Fruit fly (Drosophila melanogaster): ENCODE data around the gene CG14260.
A peak's percentile ranks its signal among the peaks of the same experiment; 100 is the strongest.

The CG14260 gene

DNA sequence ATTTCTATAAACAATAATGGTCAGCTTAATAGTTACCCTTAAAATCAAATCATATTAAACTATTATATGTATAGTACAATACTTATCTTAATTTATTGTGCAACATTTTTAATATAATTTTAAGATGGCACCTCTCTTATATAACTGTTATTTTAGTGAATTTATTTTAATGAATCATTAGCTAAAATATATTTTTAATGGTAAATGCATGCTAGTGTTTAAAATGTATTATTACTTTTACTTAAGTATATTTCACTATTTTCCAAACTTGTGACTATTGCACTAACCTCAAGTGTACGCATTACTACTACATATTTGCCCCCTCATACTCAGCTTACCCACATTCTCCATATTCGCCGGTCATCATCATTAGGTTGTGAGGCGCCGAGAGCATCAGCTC, 19.0 kb upstream of the CG14260 start (continued):
- no peak for TF ChIP-seq Ada2b (GFP tag; IDR thresholded peaks at IDR 0.05)
- TF ChIP-seq gsb (GFP tag; IDR thresholded peaks at IDR 0.05) = no peak
- no peak for TF ChIP-seq insv (GFP tag; optimal IDR thresholded peaks at IDR 0.05)
- peak; percentile 21 for TF ChIP-seq Fer2 (tag; optimal IDR thresholded peaks at IDR 0.05)
- TF ChIP-seq br (optimal IDR thresholded peaks at IDR 0.05) = no peak
- TF ChIP-seq CG12744 (GFP tag; optimal IDR thresholded peaks at IDR 0.05) = no peak
- peak; percentile 61 for TF ChIP-seq zen (tag; optimal IDR thresholded peaks at IDR 0.05)
- no peak for TF ChIP-seq Ets65A (GFP tag)
- peak; percentile 56 for TF ChIP-seq onecut (GFP tag; IDR thresholded peaks at IDR 0.05)
- TF ChIP-seq Ptx1 (GFP tag; IDR thresholded peaks at IDR 0.05) = peak; percentile 69
- no peak for TF ChIP-seq bab2 (GFP tag; optimal IDR thresholded peaks at IDR 0.05)
- no peak for TF ChIP-seq HLH54F (GFP tag; optimal IDR thresholded peaks at IDR 0.05)
- TF ChIP-seq jing (GFP tag; optimal IDR thresholded peaks at IDR 0.05) = no peak
- no peak for TF ChIP-seq Trl (optimal IDR thresholded peaks at IDR 0.05)
- no peak for TF ChIP-seq Trl (GFP tag; optimal IDR thresholded peaks at IDR 0.05)
- TF ChIP-seq CG31224 (GFP tag; IDR thresholded peaks at IDR 0.05) = no peak
- no peak for TF ChIP-seq gfzf (GFP tag; optimal IDR thresholded peaks at IDR 0.05)
- peak; percentile 72 for TF ChIP-seq CG2202 (tag; optimal IDR thresholded peaks at IDR 0.05)
- peak; percentile 80; the same call in 1 of the 2 replicates for TF ChIP-seq CG32532 (GFP tag; IDR thresholded peaks at IDR 0.05)
- no peak for TF ChIP-seq CG11247 (GFP tag; IDR thresholded peaks at IDR 0.05)
- TF ChIP-seq CG4730 (GFP tag; IDR thresholded peaks at IDR 0.05) = peak; percentile 31; the same call in 1 of the 2 replicates
- TF ChIP-seq CG5953 (GFP tag; IDR thresholded peaks at IDR 0.05) = no peak
- peak; percentile 64 for TF ChIP-seq fd3F (GFP tag; optimal IDR thresholded peaks at IDR 0.05)
- peak; percentile 42 for TF ChIP-seq CG4424 (GFP tag; optimal IDR thresholded peaks at IDR 0.05)
- peak; percentile 92 for TF ChIP-seq CoRest (tag; optimal IDR thresholded peaks at IDR 0.05)
- peak; percentile 49; the same call in 1 of the 2 replicates for TF ChIP-seq Rfx (GFP tag; IDR thresholded peaks at IDR 0.05)
- TF ChIP-seq dimm (GFP tag; IDR thresholded peaks at IDR 0.05) = no peak
- TF ChIP-seq Spps (tag; optimal IDR thresholded peaks at IDR 0.05) = peak; percentile 76
- no peak for TF ChIP-seq da (GFP tag; optimal IDR thresholded peaks at IDR 0.05)
- TF ChIP-seq CG7372 (GFP tag; IDR thresholded peaks at IDR 0.05) = peak; percentile 45; the same call in 1 of the 2 replicates
- peak; percentile 89 for TF ChIP-seq D19A (tag; optimal IDR thresholded peaks at IDR 0.05)
- peak; percentile 87 for TF ChIP-seq CG9727 (GFP tag; optimal IDR thresholded peaks at IDR 0.05)
- peak; percentile 68 for TF ChIP-seq CG30020 (tag; optimal IDR thresholded peaks at IDR 0.05)
- peak in 1 of 3 experiments; percentile 44 for TF ChIP-seq Stat92E (GFP tag; optimal IDR thresholded peaks at IDR 0.05)
- TF ChIP-seq org-1 (GFP tag; optimal IDR thresholded peaks at IDR 0.05) = peak; percentile 53
- TF ChIP-seq abd-A (tag; optimal IDR thresholded peaks at IDR 0.05) = peak; percentile 62
- no peak for TF ChIP-seq dati (GFP tag; IDR thresholded peaks at IDR 0.05)
- peak; percentile 72 for TF ChIP-seq CG4328 (GFP tag; optimal IDR thresholded peaks at IDR 0.05)
- peak; percentile 58; the same call in 1 of the 2 replicates for TF ChIP-seq CG32772 (GFP tag; IDR thresholded peaks at IDR 0.05)
- no peak for TF ChIP-seq CG8765 (GFP tag; IDR thresholded peaks at IDR 0.05)
- peak; percentile 26 for TF ChIP-seq CG11723 (GFP tag; optimal IDR thresholded peaks at IDR 0.05)
- TF ChIP-seq CG7839 (tag; optimal IDR thresholded peaks at IDR 0.05) = peak; percentile 92
- TF ChIP-seq CG2889 (GFP tag; IDR thresholded peaks at IDR 0.05) = no peak
- TF ChIP-seq Lim3 (GFP tag; IDR thresholded peaks at IDR 0.05) = no peak
- TF ChIP-seq MESR4 (GFP tag; optimal IDR thresholded peaks at IDR 0.05) = no peak
- TF ChIP-seq CG17802 (tag; optimal IDR thresholded peaks at IDR 0.05) = no peak
- TF ChIP-seq unc-4 (GFP tag; IDR thresholded peaks at IDR 0.05; ENCODE audit: partially characterized antibody) = no peak
- no peak for TF ChIP-seq sr (GFP tag; IDR thresholded peaks at IDR 0.05)
- TF ChIP-seq stc (GFP tag; IDR thresholded peaks at IDR 0.05) = peak; percentile 80
- TF ChIP-seq chinmo (GFP tag; IDR thresholded peaks at IDR 0.05; ENCODE audit: partially characterized antibody) = no peak
- TF ChIP-seq CG5180 (GFP tag; optimal IDR thresholded peaks at IDR 0.05) = peak; percentile 48
- no peak for TF ChIP-seq CG16813 (GFP tag; IDR thresholded peaks at IDR 0.05; ENCODE audit: partially characterized antibody)
